Worm (Caenorhabditis elegans): Measurements from ENCODE around the gene osm-5.

ce11 chrX:2970212-2970611 is 13.9 kb upstream of the osm-5 start:
- TF ChIP-seq nhr-12 (tag; optimal IDR thresholded peaks at IDR 0.05) (no peak), egl-27 (tag; optimal IDR thresholded peaks at IDR 0.05) (no peak), snpc-4 (tag; optimal IDR thresholded peaks at IDR 0.05) (no peak), nhr-237 (tag; optimal IDR thresholded peaks at IDR 0.05) (no peak), tlp-1 (tag; optimal IDR thresholded peaks at IDR 0.05) (no peak), sox-4 (tag; optimal IDR thresholded peaks at IDR 0.05) (no peak), lsy-2 (tag; optimal IDR thresholded peaks at IDR 0.05) (no peak), nhr-76 (tag; optimal IDR thresholded peaks at IDR 0.05) (no peak)

Data from whole organism, L1 larva.